Worm (Caenorhabditis elegans) whole organism, midembryonic: Measurements from ENCODE around the gene srbc-77.

Experiments used
- T22C8.4 ChIP-seq: fragments of 200-800 bp; sonication (Bioruptor generic); IDR thresholded peaks from 2 replicates; pipeline ENCODE4 v1.3.6; 2022; ENCODE audit warnings: missing genetic modification characterization, missing compliant biosample characterization
- cog-1 ChIP-seq: sonication (generic microtip); optimal IDR thresholded peaks from 2 replicates; lab custom pipeline; 2016; ENCODE audit warnings: missing genetic modification characterization, missing compliant biosample characterization
- flt-1 ChIP-seq: fragments of 200-800 bp; sonication (Bioruptor generic); IDR thresholded peaks from 2 replicates; pipeline ENCODE4 v1.3.6; 2022; ENCODE audit warnings: missing genetic modification characterization, missing compliant biosample characterization
- klf-2 ChIP-seq: fragments of 200-800 bp; sonication (Bioruptor generic); conservative IDR thresholded peaks from 2 replicates; pipeline ENCODE4 v1.3.6; 2022; ENCODE audit warnings: missing genetic modification reagents, missing genetic modification characterization, missing compliant biosample characterization
- med-1 ChIP-seq: sonication (generic microtip); optimal IDR thresholded peaks from 2 replicates; lab custom pipeline; 2017; ENCODE audit warnings: missing genetic modification characterization, mild to moderate bottlenecking, missing compliant biosample characterization, antibody characterized with exemption, missing genetic modification reagents; ENCODE audit not compliant: insufficient read depth
- ref-1 ChIP-seq: fragments of 200-800 bp; sonication (Bioruptor generic); conservative IDR thresholded peaks from 2 replicates; pipeline ENCODE4 v1.3.6; 2022; ENCODE audit warnings: missing genetic modification reagents, missing genetic modification characterization, missing compliant biosample characterization
- tab-1 ChIP-seq: fragments of 200-800 bp; sonication (Bioruptor generic); IDR thresholded peaks from 2 replicates; pipeline ENCODE4 v1.3.6; 2022; ENCODE audit warnings: missing genetic modification characterization, missing compliant biosample characterization
- ztf-23 ChIP-seq: fragments of 200-800 bp; sonication (Bioruptor generic); IDR thresholded peaks from 2 replicates; pipeline ENCODE4 v1.3.6; 2022; ENCODE audit warnings: missing genetic modification reagents, missing genetic modification characterization, missing compliant biosample characterization
- ztf-29 ChIP-seq: fragments of 200-800 bp; sonication (Bioruptor generic); IDR thresholded peaks from 2 replicates; pipeline ENCODE4 v1.3.6; 2022; ENCODE audit warnings: missing genetic modification reagents, missing genetic modification characterization, missing compliant biosample characterization

srbc-77 gene

DNA sequence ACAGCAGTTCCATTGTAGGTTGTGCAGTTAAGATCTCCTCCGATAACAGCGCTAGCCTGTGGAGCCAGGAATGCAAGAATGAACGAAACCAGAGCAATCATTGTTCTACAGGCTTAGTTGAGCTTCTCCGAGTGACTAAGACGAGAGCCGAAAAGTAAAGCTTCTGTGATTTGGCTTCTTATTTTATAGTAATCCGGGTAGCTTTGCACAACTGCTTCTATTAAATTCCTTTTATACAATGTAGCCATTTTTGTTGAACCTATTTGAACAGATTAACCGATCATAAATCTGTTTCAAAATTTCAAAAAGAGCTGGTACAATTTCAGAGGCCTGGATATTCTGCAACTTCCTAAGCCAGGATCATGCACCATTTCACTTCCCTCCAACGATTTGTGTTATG lies 12.5 kb upstream of the srbc-77 start, which contains the start of gene F35E8.9:
Gene F35E8.9 (minus strand): TSS at position 101 of the 400 bp plus-strand sequence.
- TF ChIP-seq flt-1 (GFP tag; lab: Robert Waterston, UW) (no peak), ref-1 (GFP tag; lab: Robert Waterston, UW) (no peak), ztf-23 (GFP tag; lab: Robert Waterston, UW) (no peak), ztf-29 (no peak), tab-1 (GFP tag; lab: Robert Waterston, UW) (no peak), T22C8.4 (GFP tag; lab: Robert Waterston, UW) (no peak), cog-1 (tag; lab: Kevin White, UChicago) (no peak), klf-2 (GFP tag; lab: Robert Waterston, UW) (no peak), med-1 (no peak)

- TF ChIP-seq tab-1 (GFP tag; lab: Robert Waterston, UW) (no peak), T22C8.4 (GFP tag; lab: Robert Waterston, UW) (no peak), klf-2 (GFP tag; lab: Robert Waterston, UW) (no peak), flt-1 (GFP tag; lab: Robert Waterston, UW) (no peak), ref-1 (GFP tag; lab: Robert Waterston, UW) (no peak), cog-1 (tag; lab: Kevin White, UChicago) (no peak), ztf-23 (GFP tag; lab: Robert Waterston, UW) (no peak), ztf-29 (no peak), med-1 (no peak)
Observed at ce11 chrV:15920273-15920672, 9.7 kb upstream of the srbc-77 start, which contains the start of gene F35E8.10. Gene F35E8.10, minus strand, starts transcription at chrV:15920373.

DNA sequence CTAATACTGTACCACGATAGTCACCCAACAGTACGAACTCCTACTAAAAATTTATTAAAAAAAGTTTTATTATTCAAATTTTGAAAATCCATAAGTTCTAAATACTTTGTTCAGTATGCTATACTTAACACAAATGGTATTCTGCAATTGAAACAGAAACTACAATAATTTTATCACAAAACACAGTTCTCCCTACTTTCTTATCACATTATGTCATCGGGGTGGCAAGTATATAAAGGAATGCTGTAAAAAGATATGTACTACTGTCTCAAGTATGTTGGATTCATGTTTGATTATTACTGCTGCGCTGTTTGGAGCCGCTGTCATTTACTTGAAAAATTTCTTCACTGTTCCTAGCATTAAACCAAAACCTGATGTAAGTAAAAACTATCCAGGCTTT lies 8.9 kb upstream of the srbc-77 start, which contains the start of gene cdr-1:
Gene cdr-1 (plus strand): TSS at position 208 of the 400 bp plus-strand sequence.
- TF ChIP-seq klf-2 (GFP tag; lab: Robert Waterston, UW) (no peak), ref-1 (GFP tag; lab: Robert Waterston, UW) (no peak)

DNA sequence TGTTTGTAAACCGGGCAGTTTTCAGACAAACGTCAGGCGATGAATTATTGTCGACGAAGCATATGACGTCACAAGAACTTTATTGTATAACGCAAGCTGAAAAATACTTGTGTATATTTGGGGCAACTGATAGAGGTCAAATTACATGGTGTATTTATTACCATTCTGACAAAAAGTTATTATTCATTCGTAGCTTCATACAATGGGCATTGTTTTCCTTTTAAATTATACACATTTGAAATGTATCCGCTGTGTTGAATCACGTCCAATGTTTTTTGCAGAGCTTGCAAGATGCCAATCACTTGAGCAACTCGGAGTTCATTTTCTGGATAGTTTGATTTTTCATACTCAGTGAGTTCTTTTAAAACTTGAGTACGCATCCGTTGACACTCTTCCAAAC lies 7.0 kb upstream of the srbc-77 start, which contains the start of gene F35E8.13:
Gene F35E8.13 (plus strand): TSS at position 301 of the 400 bp plus-strand sequence.
- TF ChIP-seq med-1: no peak
- TF ChIP-seq ref-1 (GFP tag; lab: Robert Waterston, UW): no peak
- no peak for TF ChIP-seq tab-1 (GFP tag; lab: Robert Waterston, UW)
- TF ChIP-seq cog-1 (tag; lab: Kevin White, UChicago): no peak
- no peak for TF ChIP-seq klf-2 (GFP tag; lab: Robert Waterston, UW)
- TF ChIP-seq ztf-29: no peak
- TF ChIP-seq flt-1 (GFP tag; lab: Robert Waterston, UW): no peak
- no peak for TF ChIP-seq ztf-23 (GFP tag; lab: Robert Waterston, UW)
- TF ChIP-seq T22C8.4 (GFP tag; lab: Robert Waterston, UW): no peak

DNA sequence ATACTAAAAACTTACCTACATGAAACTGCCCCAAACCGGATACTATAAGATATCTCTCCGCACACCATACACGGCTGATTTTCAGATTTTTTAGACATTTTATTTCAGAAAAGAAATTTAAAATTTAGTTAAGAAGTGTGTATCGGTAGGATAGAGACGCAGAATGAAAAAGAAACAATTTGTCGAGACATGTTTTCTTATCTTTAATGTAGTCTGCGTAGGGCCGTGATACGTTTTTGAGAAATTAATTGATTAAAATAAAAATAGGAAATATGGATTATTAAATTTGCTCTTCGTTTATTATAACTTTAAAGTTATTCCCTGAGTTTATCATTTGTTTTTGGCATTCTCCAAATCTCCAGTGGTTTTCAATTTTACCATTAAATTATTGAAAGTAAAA lies 5.7 kb upstream of the srbc-77 start, which contains the start of gene nhr-108:
Gene nhr-108 (minus strand): TSS at position 166 of the 400 bp plus-strand sequence.
- TF ChIP-seq ztf-29 (no peak), tab-1 (GFP tag; lab: Robert Waterston, UW) (no peak), flt-1 (GFP tag; lab: Robert Waterston, UW) (no peak), med-1 (no peak), cog-1 (tag; lab: Kevin White, UChicago) (no peak), T22C8.4 (GFP tag; lab: Robert Waterston, UW) (no peak), ref-1 (GFP tag; lab: Robert Waterston, UW) (no peak), ztf-23 (GFP tag; lab: Robert Waterston, UW) (no peak), klf-2 (GFP tag; lab: Robert Waterston, UW) (no peak)

DNA sequence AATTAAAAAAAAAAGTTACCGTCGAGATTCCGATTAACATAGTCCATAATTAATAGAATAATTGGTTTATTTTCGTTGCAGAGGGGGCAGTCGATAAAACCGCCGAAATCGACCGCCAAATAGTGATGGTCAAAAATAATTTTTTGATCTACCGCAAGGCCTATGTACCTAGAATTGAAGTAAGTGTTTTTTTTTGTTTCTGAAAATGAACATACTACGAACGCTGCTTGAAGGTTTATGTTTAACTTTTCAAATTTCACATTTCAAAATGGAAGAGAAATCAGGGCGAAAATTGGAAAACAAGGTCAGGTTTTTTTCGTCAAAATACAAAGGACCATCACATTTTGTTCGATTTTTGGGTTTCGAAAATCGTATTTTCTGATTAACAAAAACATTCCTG lies 1.7 kb upstream of the srbc-77 start, which contains the start of gene pzf-1:
Gene pzf-1 (minus strand): TSS at position 101 of the 400 bp plus-strand sequence.
- TF ChIP-seq med-1: no peak

DNA sequence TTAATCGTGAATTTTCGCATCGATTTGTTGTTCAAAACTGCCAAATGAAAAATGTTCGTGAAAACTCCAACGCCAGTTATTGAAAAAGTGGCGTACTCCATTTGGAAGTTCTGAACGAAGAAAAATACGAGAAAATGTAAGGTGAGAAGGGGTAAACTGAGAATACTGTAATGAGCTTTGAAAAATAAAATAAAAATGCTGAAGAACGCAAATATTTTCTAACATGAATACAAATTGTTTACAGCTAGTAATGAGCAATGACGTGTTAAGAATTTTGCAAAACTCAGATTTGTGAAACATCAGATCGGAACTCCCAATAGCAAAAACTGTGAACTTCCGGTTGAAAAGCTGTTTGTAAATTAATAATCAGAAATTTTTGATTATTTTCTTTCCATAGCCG lies 2.4 kb downstream of the srbc-77 start, which contains the start of gene srw-26:
Gene srw-26 (minus strand): TSS at position 101 of the 400 bp plus-strand sequence.
- TF ChIP-seq ref-1 (GFP tag; lab: Robert Waterston, UW) (no peak), tab-1 (GFP tag; lab: Robert Waterston, UW) (no peak), klf-2 (GFP tag; lab: Robert Waterston, UW) (no peak), med-1 (no peak), flt-1 (GFP tag; lab: Robert Waterston, UW) (no peak), T22C8.4 (GFP tag; lab: Robert Waterston, UW) (no peak), cog-1 (tag; lab: Kevin White, UChicago) (no peak), ztf-29 (no peak), ztf-23 (GFP tag; lab: Robert Waterston, UW) (no peak)

DNA sequence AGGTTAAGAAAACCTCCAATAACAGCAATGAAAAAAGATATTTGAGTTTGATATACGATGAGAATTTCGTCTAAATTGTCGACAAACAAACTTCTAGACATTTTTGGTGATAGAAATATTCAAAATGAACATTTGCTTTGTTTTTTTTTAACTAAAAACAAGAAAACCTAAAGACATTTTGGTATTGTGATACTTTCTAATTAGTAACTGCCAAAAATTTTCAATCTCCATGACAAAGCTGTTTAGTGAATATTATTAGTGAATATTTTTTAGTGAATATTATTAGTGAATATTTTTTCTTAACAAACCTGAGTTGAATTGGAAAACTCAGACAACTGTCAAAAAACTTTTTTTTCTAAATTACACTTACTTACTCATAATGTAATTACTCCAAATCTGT lies 10.3 kb downstream of the srbc-77 start, which contains the start of gene srw-55:
Gene srw-55 (minus strand): TSS at position 101 of the 400 bp plus-strand sequence.
- no peak for TF ChIP-seq tab-1 (GFP tag; lab: Robert Waterston, UW)
- no peak for TF ChIP-seq med-1
- no peak for TF ChIP-seq flt-1 (GFP tag; lab: Robert Waterston, UW)
- TF ChIP-seq cog-1 (tag; lab: Kevin White, UChicago): no peak
- no peak for TF ChIP-seq klf-2 (GFP tag; lab: Robert Waterston, UW)
- no peak for TF ChIP-seq T22C8.4 (GFP tag; lab: Robert Waterston, UW)
- no peak for TF ChIP-seq ref-1 (GFP tag; lab: Robert Waterston, UW)
- no peak for TF ChIP-seq ztf-23 (GFP tag; lab: Robert Waterston, UW)
- no peak for TF ChIP-seq ztf-29

DNA sequence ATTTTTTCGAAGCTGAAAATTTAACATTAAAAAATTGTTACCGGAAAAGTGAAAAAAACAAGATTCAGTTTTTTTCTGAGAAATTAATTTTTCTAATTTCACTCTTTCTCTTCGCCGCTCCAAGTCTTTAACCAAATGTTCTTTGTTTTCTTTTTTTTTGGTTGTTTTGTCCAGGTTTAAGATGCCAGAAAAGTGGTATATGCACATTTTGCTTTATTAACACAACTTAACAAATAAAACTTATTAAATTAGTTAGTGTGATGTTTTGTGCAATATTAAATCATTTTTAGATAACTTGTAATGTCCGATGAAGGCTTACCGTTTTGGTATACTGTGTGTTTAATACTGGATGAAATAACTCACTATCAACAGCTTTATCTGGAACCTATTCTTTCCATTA lies 13.1 kb downstream of the srbc-77 start, which contains the start of gene srw-53:
Gene srw-53 (plus strand): TSS at position 301 of the 400 bp plus-strand sequence.
- TF ChIP-seq flt-1 (GFP tag; lab: Robert Waterston, UW): no peak
- TF ChIP-seq tab-1 (GFP tag; lab: Robert Waterston, UW): no peak
- TF ChIP-seq cog-1 (tag; lab: Kevin White, UChicago): no peak
- no peak for TF ChIP-seq med-1
- no peak for TF ChIP-seq klf-2 (GFP tag; lab: Robert Waterston, UW)
- no peak for TF ChIP-seq ztf-29
- no peak for TF ChIP-seq ref-1 (GFP tag; lab: Robert Waterston, UW)
- TF ChIP-seq T22C8.4 (GFP tag; lab: Robert Waterston, UW): no peak
- no peak for TF ChIP-seq ztf-23 (GFP tag; lab: Robert Waterston, UW)
